Worm (Caenorhabditis elegans): Measurements from ENCODE around the gene elo-4.

Gene elo-4

DNA sequence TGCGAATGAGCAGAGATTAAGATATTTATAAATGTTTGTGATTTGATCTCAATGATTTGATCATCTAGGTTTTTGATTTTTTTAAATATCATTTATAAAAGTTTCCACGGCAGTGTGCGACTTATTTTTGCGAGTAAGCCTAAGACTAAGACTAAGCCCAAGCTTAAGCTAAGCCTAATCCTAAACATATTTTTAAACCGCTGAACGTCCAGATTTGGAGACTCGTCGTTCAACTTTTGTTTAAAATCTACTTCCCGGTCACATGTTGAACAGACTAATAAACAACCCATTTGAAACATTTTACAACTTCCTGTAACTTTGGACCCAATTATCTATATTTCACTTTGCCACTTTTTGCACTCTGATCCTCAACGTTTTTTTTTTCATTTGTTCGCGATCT, 25.0 kb upstream of the elo-4 start, which contains the start of gene K04H4.5:
TSS of gene K04H4.5 (plus strand) at position 301 of the 400 bp plus-strand sequence.
- no peak for TF ChIP-seq K11D2.4 (GFP tag; IDR thresholded peaks at IDR 0.05)
- no peak for TF ChIP-seq hrde-1 (tag; optimal IDR thresholded peaks at IDR 0.05; ENCODE audit: borderline replicate concordance)
- no peak for TF ChIP-seq ztf-25 (GFP tag; IDR thresholded peaks at IDR 0.05)
- TF ChIP-seq madf-3 (GFP tag; IDR thresholded peaks at IDR 0.05): no peak
- no peak for TF ChIP-seq ceh-58 (GFP tag; IDR thresholded peaks at IDR 0.05)
- no peak for TF ChIP-seq pha-4 (tag; optimal IDR thresholded peaks at IDR 0.05)
- no peak for TF ChIP-seq snpc-3.4 (tag; optimal IDR thresholded peaks at IDR 0.05)
- TF ChIP-seq madf-10 (tag; optimal IDR thresholded peaks at IDR 0.05): no peak
- TF ChIP-seq hlh-12 (tag; optimal IDR thresholded peaks at IDR 0.05): no peak
- TF ChIP-seq B0035.1 (tag; optimal IDR thresholded peaks at IDR 0.05): no peak
- no peak for TF ChIP-seq F23B12.7 (tag; optimal IDR thresholded peaks at IDR 0.05; ENCODE audit: insufficient read depth)
- no peak for TF ChIP-seq egl-18 (GFP tag; IDR thresholded peaks at IDR 0.05)
- no peak for TF ChIP-seq B0336.3 (GFP tag; IDR thresholded peaks at IDR 0.05)
- no peak for TF ChIP-seq chd-7 (tag; optimal IDR thresholded peaks at IDR 0.05)
- TF ChIP-seq Y53G8AR.9 (GFP tag; conservative IDR thresholded peaks at IDR 0.05): no peak
- TF ChIP-seq akir-1 (GFP tag; optimal IDR thresholded peaks at IDR 0.05): no peak
- TF ChIP-seq dox-1 (GFP tag; IDR thresholded peaks at IDR 0.05): no peak
- no peak for TF ChIP-seq nfyb-1 (GFP tag; IDR thresholded peaks at IDR 0.05)

ce11 chrIII:9355412-9355969, 21.4 kb upstream of the elo-4 start, which contains the start of gene chtb-1:
TSS of gene chtb-1 (minus strand) at chrIII:9355462.
- TF ChIP-seq snpc-3.4 (tag; optimal IDR thresholded peaks at IDR 0.05) (no peak), efl-1 (GFP tag; optimal IDR thresholded peaks at IDR 0.05) (no peak), hrde-1 (tag; optimal IDR thresholded peaks at IDR 0.05; ENCODE audit: borderline replicate concordance) (no peak), dpff-1 (tag; optimal IDR thresholded peaks at IDR 0.05) (no peak), bed-1 (GFP tag; IDR thresholded peaks at IDR 0.05) (no peak), ztf-28 (GFP tag; IDR thresholded peaks at IDR 0.05) (0 out of 2 replicates have a peak, but pooled peaks have one; percentile 5), F57A8.1 (GFP tag; optimal IDR thresholded peaks at IDR 0.05) (no peak), zfh-2 (GFP tag; conservative IDR thresholded peaks at IDR 0.05) (peak; percentile 61; the same call in 1 of the 2 replicates), mes-4 (tag; optimal IDR thresholded peaks at IDR 0.05) (no peak), ztf-26 (tag; optimal IDR thresholded peaks at IDR 0.05) (no peak), lsl-1 (GFP tag; optimal IDR thresholded peaks at IDR 0.05) (no peak), F39B2.1 (GFP tag; IDR thresholded peaks at IDR 0.05) (no peak), F33H1.4 (GFP tag; IDR thresholded peaks at IDR 0.05) (no peak), somi-1 (GFP tag; optimal IDR thresholded peaks at IDR 0.05) (no peak)

DNA sequence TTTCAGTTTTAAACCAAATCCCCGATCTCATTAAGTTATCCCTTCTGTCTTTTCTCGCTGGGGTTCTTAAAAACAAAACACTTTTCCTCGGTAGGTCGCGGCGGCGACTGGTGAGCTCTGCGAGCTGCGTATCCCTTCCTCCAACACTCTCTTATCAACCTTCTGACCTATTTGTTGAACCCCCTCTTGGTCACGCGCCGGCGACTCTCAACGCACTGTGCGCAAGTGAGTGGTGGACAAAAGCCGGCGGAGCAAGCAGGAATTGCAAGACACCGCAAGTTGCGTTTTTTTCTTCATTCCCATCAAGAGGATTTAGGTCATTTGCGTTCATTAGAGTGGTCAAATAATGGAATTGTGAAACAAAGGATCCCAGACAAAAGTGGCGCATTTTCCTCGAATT, 19.7 kb upstream of the elo-4 start:
- no peak for TF ChIP-seq B0336.3 (GFP tag; IDR thresholded peaks at IDR 0.05)
- peak; percentile 46; the same call in 1 of the 2 replicates for TF ChIP-seq hmg-1.2 (GFP tag; IDR thresholded peaks at IDR 0.05)
- no peak for TF ChIP-seq attf-3 (GFP tag; conservative IDR thresholded peaks at IDR 0.05)
- TF ChIP-seq Y95B8A.8 (GFP tag; IDR thresholded peaks at IDR 0.05): no peak
- TF ChIP-seq C17E4.6 (GFP tag; IDR thresholded peaks at IDR 0.05): no peak
- no peak for TF ChIP-seq F57A8.1 (GFP tag; optimal IDR thresholded peaks at IDR 0.05)
- no peak for TF ChIP-seq K12H6.12 (tag; optimal IDR thresholded peaks at IDR 0.05)
- TF ChIP-seq unc-130 (GFP tag; optimal IDR thresholded peaks at IDR 0.05): no peak
- TF ChIP-seq zfh-2 (GFP tag; conservative IDR thresholded peaks at IDR 0.05): peak; percentile 71
- TF ChIP-seq ztf-26 (tag; optimal IDR thresholded peaks at IDR 0.05): no peak
- TF ChIP-seq B0261.1 (tag; optimal IDR thresholded peaks at IDR 0.05): no peak

Measured in whole organism, young adult.